Fruit fly (Drosophila melanogaster) whole organism, prepupa: ENCODE results near the gene hook.

Experiments
- CG11294 ChIP-seq: fragments of 200-800 bp; sonication (Bioruptor generic); IDR thresholded peaks from 2 replicates; pipeline ENCODE4 v1.3.6; 2022; ENCODE audit warnings: missing biosample characterization, missing genetic modification characterization
- CG11762 ChIP-seq: fragments of 200-800 bp; sonication (Bioruptor generic); optimal IDR thresholded peaks from 3 replicates; lab custom pipeline; 2016; ENCODE audit warnings: missing biosample characterization, missing genetic modification characterization; ENCODE audit not compliant: insufficient read depth
- CG15336 ChIP-seq: fragments of 200-800 bp; sonication (Bioruptor generic); IDR thresholded peaks from 2 replicates; pipeline ENCODE4 v1.3.6; 2022; ENCODE audit warnings: missing biosample characterization, missing genetic modification characterization
- CG1621 ChIP-seq: fragments of 200-800 bp; sonication (Bioruptor generic); optimal IDR thresholded peaks from 3 replicates; lab custom pipeline; 2018; ENCODE audit warnings: missing biosample characterization, mild to moderate bottlenecking, missing genetic modification characterization
- CG16779 ChIP-seq: fragments of 200-800 bp; sonication (Bioruptor generic); optimal IDR thresholded peaks from 3 replicates; lab custom pipeline; 2017; ENCODE audit warnings: missing biosample characterization, mild to moderate bottlenecking, missing genetic modification characterization
- CG3032 ChIP-seq: fragments of 200-800 bp; optimal IDR thresholded peaks from 2 replicates; lab custom pipeline; 2019; ENCODE audit warnings: missing biosample characterization, mild to moderate bottlenecking, missing genetic modification characterization, moderate library complexity
- CG31627 ChIP-seq: fragments of 200-800 bp; sonication (Bioruptor generic); optimal IDR thresholded peaks from 3 replicates; lab custom pipeline; 2016; ENCODE audit warnings: missing biosample characterization, missing genetic modification characterization
- CG32006 ChIP-seq: fragments of 200-800 bp; sonication (Bioruptor generic); optimal IDR thresholded peaks from 3 replicates; lab custom pipeline; 2017; ENCODE audit warnings: missing biosample characterization, mild to moderate bottlenecking, missing genetic modification characterization
- CG3919 ChIP-seq: fragments of 200-800 bp; sonication (Bioruptor generic); optimal IDR thresholded peaks from 3 replicates; lab custom pipeline; 2016; ENCODE audit warnings: missing biosample characterization, missing genetic modification characterization
- CG6163 ChIP-seq: fragments of 200-800 bp; sonication (Bioruptor generic); IDR thresholded peaks from 3 replicates; pipeline ENCODE4 v1.3.6; 2022; ENCODE audit warnings: missing biosample characterization, missing genetic modification characterization
- CG6276 ChIP-seq: fragments of 200-800 bp; sonication (Bioruptor generic); optimal IDR thresholded peaks from 2 replicates; lab custom pipeline; 2017; ENCODE audit warnings: missing biosample characterization, mild to moderate bottlenecking, missing genetic modification characterization
- CG6792 ChIP-seq: fragments of 200-800 bp; sonication (Bioruptor generic); optimal IDR thresholded peaks from 3 replicates; lab custom pipeline; 2016; ENCODE audit warnings: missing biosample characterization, missing genetic modification characterization
- CG6808 ChIP-seq: fragments of 200-800 bp; sonication (Bioruptor generic); optimal IDR thresholded peaks from 3 replicates; lab custom pipeline; 2017; ENCODE audit warnings: missing biosample characterization, missing genetic modification characterization, mild to moderate bottlenecking, moderate library complexity, missing genetic modification reagents
- CG7368 ChIP-seq: fragments of 200-800 bp; sonication (Bioruptor generic); optimal IDR thresholded peaks from 3 replicates; lab custom pipeline; 2016; ENCODE audit warnings: missing biosample characterization, missing genetic modification characterization
- CG8119 ChIP-seq: fragments of 200-800 bp; sonication (Bioruptor generic); IDR thresholded peaks from 3 replicates; pipeline ENCODE4 v1.3.6; 2022; ENCODE audit warnings: missing biosample characterization, missing genetic modification characterization
- CG8319 ChIP-seq: fragments of 200-800 bp; sonication (Bioruptor generic); optimal IDR thresholded peaks from 3 replicates; lab custom pipeline; 2016; ENCODE audit warnings: missing biosample characterization, missing genetic modification characterization
- CG9139 ChIP-seq: fragments of 200-800 bp; sonication (Bioruptor generic); optimal IDR thresholded peaks from 3 replicates; lab custom pipeline; 2017; ENCODE audit warnings: missing biosample characterization, mild to moderate bottlenecking, missing genetic modification characterization
- Eip78C ChIP-seq: fragments of 200-800 bp; sonication (Bioruptor generic); peaks from one replicate; lab custom pipeline; 2016; ENCODE audit warnings: missing biosample characterization, missing genetic modification characterization
- Ets21C ChIP-seq: fragments of 200-800 bp; sonication (Bioruptor generic); optimal IDR thresholded peaks from 3 replicates; lab custom pipeline; 2016; ENCODE audit warnings: missing biosample characterization, missing genetic modification characterization
- Ets96B ChIP-seq: fragments of 200-800 bp; optimal IDR thresholded peaks from 2 replicates; lab custom pipeline; 2019; ENCODE audit warnings: missing biosample characterization, mild to moderate bottlenecking, missing genetic modification characterization, moderate library complexity
- Gug ChIP-seq: fragments of 200-800 bp; sonication (Bioruptor generic); IDR thresholded peaks from 2 replicates; pipeline ENCODE4 v1.3.6; 2022; ENCODE audit warnings: missing biosample characterization, missing genetic modification characterization
- Hr39 ChIP-seq: fragments of 200-800 bp; sonication (Bioruptor generic); optimal IDR thresholded peaks from 2 replicates; lab custom pipeline; 2016; ENCODE audit warnings: missing biosample characterization, missing genetic modification characterization
- Hr4 ChIP-seq: fragments of 200-800 bp; sonication (Bioruptor generic); optimal IDR thresholded peaks from 3 replicates; lab custom pipeline; 2016; ENCODE audit warnings: missing biosample characterization, missing genetic modification characterization
- Lpt ChIP-seq: fragments of 200-800 bp; sonication (Bioruptor generic); optimal IDR thresholded peaks from 3 replicates; lab custom pipeline; 2016; ENCODE audit warnings: missing biosample characterization, missing genetic modification characterization
- Met ChIP-seq: fragments of 200-800 bp; sonication (Bioruptor generic); optimal IDR thresholded peaks from 3 replicates; lab custom pipeline; 2016; ENCODE audit warnings: missing biosample characterization, missing genetic modification characterization
- OdsH ChIP-seq: fragments of 200-800 bp; sonication (Bioruptor generic); optimal IDR thresholded peaks from 3 replicates; lab custom pipeline; 2016; ENCODE audit warnings: missing biosample characterization, missing genetic modification characterization
- Sox102F ChIP-seq: fragments of 200-800 bp; sonication (Bioruptor generic); optimal IDR thresholded peaks from 2 replicates; lab custom pipeline; 2016; ENCODE audit warnings: missing biosample characterization, mild to moderate bottlenecking, missing genetic modification characterization
- Sox14 ChIP-seq: fragments of 200-800 bp; sonication (Bioruptor generic); optimal IDR thresholded peaks from 3 replicates; lab custom pipeline; 2016; ENCODE audit warnings: missing biosample characterization, missing genetic modification characterization
- achi ChIP-seq: fragments of 200-800 bp; sonication (Bioruptor generic); optimal IDR thresholded peaks from 3 replicates; lab custom pipeline; 2016; ENCODE audit warnings: missing biosample characterization, missing genetic modification characterization
- acj6 ChIP-seq: fragments of 200-800 bp; sonication (Bioruptor generic); optimal IDR thresholded peaks from 3 replicates; lab custom pipeline; 2016; ENCODE audit warnings: missing biosample characterization, missing genetic modification characterization
- cyc ChIP-seq: fragments of 200-800 bp; sonication (Bioruptor generic); optimal IDR thresholded peaks from 3 replicates; lab custom pipeline; 2016; ENCODE audit warnings: missing biosample characterization, missing genetic modification characterization
- dac ChIP-seq: fragments of 200-800 bp; sonication (Bioruptor generic); optimal IDR thresholded peaks from 2 replicates; lab custom pipeline; 2017; ENCODE audit warnings: missing biosample characterization, mild to moderate bottlenecking, missing genetic modification characterization
- dsx ChIP-seq: fragments of 200-800 bp; optimal IDR thresholded peaks from 3 replicates; lab custom pipeline; 2019; ENCODE audit warnings: missing biosample characterization, mild to moderate bottlenecking, missing genetic modification characterization, moderate library complexity; ENCODE audit not compliant: poor library complexity, severe bottlenecking
- esn ChIP-seq: fragments of 200-800 bp; sonication (Bioruptor generic); optimal IDR thresholded peaks from 2 replicates; lab custom pipeline; 2016; ENCODE audit warnings: missing biosample characterization, mild to moderate bottlenecking, missing genetic modification characterization, moderate library complexity
- fd59A ChIP-seq: fragments of 200-800 bp; sonication (Bioruptor generic); optimal IDR thresholded peaks from 2 replicates; lab custom pipeline; 2017; ENCODE audit warnings: missing biosample characterization, mild to moderate bottlenecking, missing genetic modification characterization, missing genetic modification reagents
- fkh ChIP-seq: fragments of 200-800 bp; sonication (Bioruptor generic); optimal IDR thresholded peaks from 3 replicates; lab custom pipeline; 2017; ENCODE audit warnings: missing biosample characterization, mild to moderate bottlenecking, missing genetic modification characterization, moderate library complexity
- net ChIP-seq: fragments of 200-800 bp; sonication (Bioruptor generic); optimal IDR thresholded peaks from 3 replicates; lab custom pipeline; 2016; ENCODE audit warnings: missing biosample characterization, missing genetic modification characterization
- pdm3 ChIP-seq: fragments of 200-800 bp; sonication (Bioruptor generic); optimal IDR thresholded peaks from 3 replicates; lab custom pipeline; 2016; ENCODE audit warnings: missing biosample characterization, missing genetic modification characterization
- spab ChIP-seq: fragments of 200-800 bp; sonication (Bioruptor generic); optimal IDR thresholded peaks from 2 replicates; lab custom pipeline; 2017; ENCODE audit warnings: missing biosample characterization, mild to moderate bottlenecking, missing genetic modification characterization, missing genetic modification reagents
- ss ChIP-seq, 2 experiments: fragments of 200-800 bp; sonication (Bioruptor generic); optimal IDR thresholded peaks; 2 replicates in 1 of 2; 3 replicates in 1 of 2; lab custom pipeline; 2017 to 2018; ENCODE audit warnings: mild to moderate bottlenecking in 2 of 2, missing biosample characterization in 2 of 2, missing genetic modification characterization in 2 of 2, moderate library complexity in 1 of 2
- svp ChIP-seq: fragments of 200-800 bp; sonication (Bioruptor generic); peaks from one replicate; lab custom pipeline; 2016; ENCODE audit warnings: missing biosample characterization, missing genetic modification characterization
- topi ChIP-seq: fragments of 200-800 bp; sonication (Bioruptor generic); optimal IDR thresholded peaks from 3 replicates; lab custom pipeline; 2016; ENCODE audit warnings: missing biosample characterization, missing genetic modification characterization
- vri ChIP-seq: fragments of 200-800 bp; sonication (Bioruptor generic); optimal IDR thresholded peaks from 3 replicates; lab custom pipeline; 2016; ENCODE audit warnings: missing biosample characterization, mild to moderate bottlenecking, missing genetic modification characterization

Gene hook

DNA sequence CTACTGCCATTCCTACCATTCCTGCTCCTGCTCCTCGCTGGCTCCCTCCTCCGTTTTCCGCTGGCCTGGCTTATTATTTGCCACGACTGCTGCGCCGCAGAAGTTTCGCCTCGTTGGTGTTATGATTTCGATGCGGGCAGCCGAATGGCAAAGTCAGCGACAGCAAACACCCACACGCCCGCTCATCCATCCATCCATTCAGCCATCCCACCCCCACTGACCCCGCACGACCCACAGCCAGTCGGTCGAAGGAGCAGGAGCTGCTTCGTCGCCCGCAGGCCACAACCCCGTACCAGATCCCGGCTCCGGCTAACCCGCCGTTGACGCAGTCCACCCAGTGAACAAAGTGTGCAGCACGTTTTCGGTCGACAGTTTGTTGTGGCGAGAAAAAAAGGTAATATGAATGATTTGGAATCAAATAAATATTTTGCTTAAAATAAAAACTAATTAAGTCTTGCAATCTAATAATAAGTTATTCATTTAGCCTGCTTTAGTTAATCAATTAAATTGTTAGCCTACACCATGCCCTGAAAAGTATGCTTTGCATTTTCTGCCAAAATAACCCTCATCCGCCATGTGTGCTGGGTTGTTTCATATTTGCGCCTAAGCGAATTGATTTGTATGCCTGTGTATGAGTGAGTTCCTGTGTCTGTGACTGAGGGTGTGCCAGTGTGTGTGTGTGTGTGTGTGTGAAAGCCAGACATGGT is 6.7 kb downstream of the hook start (continued):
- TF ChIP-seq Hr39 (peak; percentile 16), Eip78C (peak; percentile 86), Met (peak; percentile 45), CG31627 (peak; percentile 33), CG9139 (GFP tag; lab: Kevin White, UChicago) (peak; percentile 54), svp (peak; percentile 69), dac (no peak), CG8119 (GFP tag; lab: Robert Waterston, UW) (peak; percentile 41; the same call in 1 of the 3 replicates), CG8319 (GFP tag; lab: Kevin White, UChicago) (no peak), dsx (GFP tag; lab: Kevin White, UChicago) (peak; percentile 71), CG7368 (GFP tag; lab: Kevin White, UChicago) (no peak), Sox102F (GFP tag; lab: Kevin White, UChicago) (peak; percentile 21), achi (GFP tag; lab: Kevin White, UChicago) (peak; percentile 27), Hr4 (GFP tag; lab: Kevin White, UChicago) (peak; percentile 21), topi (peak; percentile 25)

DNA sequence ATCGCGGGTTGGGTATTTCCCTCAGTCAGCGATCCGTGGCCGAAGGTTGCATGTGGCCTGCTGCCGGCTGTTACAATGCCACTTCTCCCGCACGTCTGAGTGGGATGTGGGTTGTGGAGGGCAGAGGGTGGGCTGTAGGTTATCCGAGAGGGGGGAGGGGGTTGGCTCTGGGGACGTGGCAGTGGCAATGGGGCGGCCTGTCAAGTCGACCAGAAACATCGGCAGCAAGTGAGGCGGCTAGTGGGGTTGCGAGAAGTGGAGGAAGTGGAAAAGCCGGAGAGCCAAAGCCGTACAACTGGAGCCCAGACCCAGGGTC is 8.6 kb downstream of the hook start:
- peak in 1 of 2 experiments; percentile 9 for TF ChIP-seq ss (GFP tag; optimal IDR thresholded peaks at IDR 0.05; lab: Kevin White, UChicago)
- peak; percentile 6 for TF ChIP-seq dsx (GFP tag; lab: Kevin White, UChicago)
- TF ChIP-seq CG8319 (GFP tag; lab: Kevin White, UChicago) = no peak

DNA sequence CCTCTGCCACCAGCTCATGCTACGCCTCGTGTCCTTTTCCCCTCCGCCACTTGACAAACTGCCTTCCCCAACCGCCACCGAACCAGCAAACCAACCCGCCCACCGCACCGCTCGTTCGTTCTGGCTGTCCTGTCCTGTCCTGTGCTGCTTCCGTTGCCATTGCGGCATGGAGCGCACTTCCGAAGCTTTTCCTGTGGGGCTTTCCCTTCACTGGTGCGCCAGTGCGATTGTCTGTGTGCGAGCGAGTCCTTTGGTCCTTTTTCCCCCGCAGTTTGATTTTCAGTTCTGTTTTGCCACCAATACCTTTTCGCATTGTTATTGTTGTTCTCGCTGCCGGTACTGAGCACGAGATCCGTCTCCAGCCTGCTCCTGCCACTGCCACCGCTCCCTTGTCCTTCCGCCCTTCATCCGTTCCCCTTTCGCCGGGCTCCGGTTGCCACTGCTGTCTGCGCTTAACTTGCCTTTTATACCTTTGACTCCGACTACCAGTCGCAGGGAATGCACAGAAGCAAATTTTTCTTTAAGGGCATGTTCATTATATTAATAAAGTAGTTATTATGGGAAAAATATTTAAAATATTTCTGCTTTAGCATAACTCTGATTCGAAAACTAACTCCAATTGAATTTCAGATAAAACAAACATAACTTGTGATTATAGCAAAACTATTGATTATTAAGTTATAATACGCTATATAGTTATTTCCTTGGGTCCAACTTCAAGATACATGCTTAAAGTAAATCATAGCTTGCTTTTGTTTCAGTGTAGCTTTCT is 9.1 kb downstream of the hook start:
- TF ChIP-seq CG6276 (GFP tag; lab: Kevin White, UChicago) = peak; percentile 32
- peak; percentile 54 for TF ChIP-seq CG6792
- peak; percentile 81 for TF ChIP-seq CG3032
- TF ChIP-seq vri (GFP tag; lab: Kevin White, UChicago) = peak; percentile 4
- TF ChIP-seq pdm3 (GFP tag; lab: Kevin White, UChicago) = peak; percentile 46
- peak; percentile 33 for TF ChIP-seq Ets21C (GFP tag; lab: Kevin White, UChicago)
- no peak for TF ChIP-seq fkh (GFP tag; lab: Kevin White, UChicago)
- TF ChIP-seq dsx (GFP tag; lab: Kevin White, UChicago) = peak; percentile 69
- peak; percentile 75 for TF ChIP-seq CG6808 (GFP tag; lab: Kevin White, UChicago)
- TF ChIP-seq esn = peak; percentile 62
- TF ChIP-seq CG1621 (tag; lab: Kevin White, UChicago) = peak; percentile 61
- peak; percentile 71 for TF ChIP-seq spab (GFP tag; lab: Kevin White, UChicago)
- no peak; the same call in 1 of the 2 replicates for TF ChIP-seq CG11294 (GFP tag; lab: Robert Waterston, UW)
- TF ChIP-seq Lpt (GFP tag; lab: Kevin White, UChicago) = no peak
- TF ChIP-seq cyc (GFP tag; lab: Kevin White, UChicago) = peak; percentile 28
- peak; percentile 8 for TF ChIP-seq CG11762 (GFP tag; lab: Kevin White, UChicago)
- peak; percentile 42 for TF ChIP-seq CG31627
- TF ChIP-seq achi (GFP tag; lab: Kevin White, UChicago) = peak; percentile 57
- peak; percentile 33 for TF ChIP-seq net (GFP tag; lab: Kevin White, UChicago)
- peak; percentile 70 for TF ChIP-seq CG32006 (GFP tag; lab: Kevin White, UChicago)
- TF ChIP-seq CG9139 (GFP tag; lab: Kevin White, UChicago) = peak; percentile 55
- TF ChIP-seq Sox14 = peak; percentile 39
- TF ChIP-seq Ets96B = peak; percentile 77
- TF ChIP-seq acj6 (GFP tag; lab: Kevin White, UChicago) = peak; percentile 56
- TF ChIP-seq Eip78C = peak; percentile 90
- TF ChIP-seq OdsH (GFP tag; lab: Kevin White, UChicago) = peak; percentile 61
- TF ChIP-seq Met = peak; percentile 55
- TF ChIP-seq CG3919 (GFP tag; lab: Kevin White, UChicago) = peak; percentile 54
- no peak for TF ChIP-seq Gug
- peak; percentile 49 for TF ChIP-seq fd59A (GFP tag; lab: Kevin White, UChicago)
- peak; percentile 27 to 71 for TF ChIP-seq ss (GFP tag; optimal IDR thresholded peaks at IDR 0.05; lab: Kevin White, UChicago)
- TF ChIP-seq CG8119 (GFP tag; lab: Robert Waterston, UW) = peak; percentile 57; the same call in 2 of the 3 replicates
- TF ChIP-seq CG15336 (GFP tag; lab: Robert Waterston, UW) = no peak
- TF ChIP-seq CG6163 = no peak
- peak; percentile 37 for TF ChIP-seq CG8319 (GFP tag; lab: Kevin White, UChicago)
- peak; percentile 10 for TF ChIP-seq CG16779
